Fruit fly (Drosophila melanogaster) whole organism, adult: ENCODE results near the gene Arl8.
A peak's percentile ranks its signal among the peaks of the same experiment; 100 is the strongest.

Experiments
- CG11617 ChIP-seq: fragments of 200-800 bp; sonication (Bioruptor generic); optimal IDR thresholded peaks from 2 replicates; lab custom pipeline; 2017; ENCODE audit warnings: mild to moderate bottlenecking, missing biosample characterization, missing genetic modification reagents, missing genetic modification characterization
- CG5204 ChIP-seq: fragments of 200-800 bp; sonication (Bioruptor generic); optimal IDR thresholded peaks from 2 replicates; lab custom pipeline; 2016; ENCODE audit warnings: missing biosample characterization, missing genetic modification characterization
- CG7045 ChIP-seq: fragments of 200-800 bp; sonication (Bioruptor generic); optimal IDR thresholded peaks from 2 replicates; lab custom pipeline; 2017; ENCODE audit warnings: missing biosample characterization, mild to moderate bottlenecking, missing genetic modification characterization
- ovo ChIP-seq: fragments of 200-800 bp; sonication (Bioruptor generic); optimal IDR thresholded peaks from 2 replicates; lab custom pipeline; 2016; ENCODE audit warnings: missing biosample characterization, missing genetic modification characterization

dm6 chr3R:8126316-8127150, at the start of gene Arl8, which contains the start of gene CG9667:
- TF ChIP-seq ovo (GFP tag; lab: Kevin White, UChicago) (peak; percentile 31), CG5204 (no peak), CG11617 (peak; percentile 28), CG7045 (GFP tag; lab: Kevin White, UChicago) (peak; percentile 31)
